Worm (Caenorhabditis elegans) whole organism, L4 larva: ENCODE results near the gene fbxb-38.

Source experiments
- F44E2.7 ChIP-seq: fragments of 200-800 bp; sonication (Bioruptor generic); IDR thresholded peaks from 2 replicates; pipeline ENCODE4 v2.1.2; 2022; ENCODE audit warnings: missing genetic modification characterization, missing compliant biosample characterization
- arid-1 ChIP-seq: fragments of 200-800 bp; sonication (Bioruptor generic); conservative IDR thresholded peaks from 2 replicates; pipeline ENCODE4 v1.3.6; 2022; ENCODE audit warnings: missing genetic modification reagents, missing genetic modification characterization, missing compliant biosample characterization
- fos-1 ChIP-seq: fragments of 150-350 bp; optimal IDR thresholded peaks from 2 replicates; lab custom pipeline; 2014; ENCODE audit warnings: missing biosample characterization, missing genetic modification characterization
- lin-13 ChIP-seq: fragments of 150-350 bp; optimal IDR thresholded peaks from 2 replicates; lab custom pipeline; 2014; ENCODE audit warnings: missing biosample characterization, missing genetic modification reagents, missing genetic modification characterization
- mes-2 ChIP-seq: sonication (generic microtip); optimal IDR thresholded peaks from 2 replicates; lab custom pipeline; 2016; ENCODE audit warnings: missing genotype, mild to moderate bottlenecking, missing genetic modification characterization, missing compliant biosample characterization; ENCODE audit not compliant: poor library complexity, severe bottlenecking
- nhr-111 ChIP-seq: fragments of 200-800 bp; sonication (Bioruptor generic); optimal IDR thresholded peaks from 2 replicates; lab custom pipeline; 2018; ENCODE audit warnings: mild to moderate bottlenecking, missing genetic modification characterization, missing compliant biosample characterization
- pha-4 ChIP-seq, 2 experiments: fragments of 150-350 bp in 1 of 2; fragments of 200-800 bp in 1 of 2; sonication (Bioruptor generic) in 1 of 2; IDR thresholded peaks in 1 of 2; optimal IDR thresholded peaks in 1 of 2; 2 replicates each; pipeline versions ENCODE4 v1.3.6 to Lab custom; 2014 to 2022; ENCODE audit warnings: missing genetic modification characterization in 2 of 2, missing genetic modification reagents in 2 of 2, missing biosample characterization in 1 of 2, missing compliant biosample characterization in 1 of 2
- unc-62 ChIP-seq, 3 experiments: fragments of 150-350 bp in 1 of 3; sonication (generic microtip); optimal IDR thresholded peaks in 2 of 3; peaks in 1 of 3; 1 replicate in 1 of 3; 2 replicates in 2 of 3; lab custom pipeline; 2014 to 2017; ENCODE audit warnings: missing biosample characterization in 3 of 3, missing genetic modification characterization in 3 of 3, missing genetic modification reagents in 3 of 3, missing genotype in 1 of 3

- TF ChIP-seq pha-4 (GFP tag; IDR thresholded peaks at IDR 0.05; lab: Robert Waterston, UW) (no peak), pha-4 (tag; optimal IDR thresholded peaks at IDR 0.05; lab: Kevin White, UChicago) (no peak), arid-1 (GFP tag; lab: Robert Waterston, UW) (no peak), lin-13 (GFP tag; lab: Kevin White, UChicago) (no peak), F44E2.7 (GFP tag; lab: Robert Waterston, UW) (no peak), fos-1 (tag; lab: Kevin White, UChicago) (no peak), mes-2 (no peak), unc-62 (GFP tag; optimal IDR thresholded peaks at IDR 0.05 in 1 of 2; lab: Kevin White, UChicago) (no peak), unc-62 (tag; optimal IDR thresholded peaks at IDR 0.05; lab: Kevin White, UChicago) (no peak), nhr-111 (GFP tag; lab: Kevin White, UChicago) (no peak)
Measured at ce11 chrII:2192267-2192666, 23.7 kb upstream of the fbxb-38 start.
